Worm (Caenorhabditis elegans): ENCODE measurements around the gene srh-24.

The srh-24 gene

ce11 chrV:13963279-13963976, 2.6 kb upstream of the srh-24 start, which contains the start of gene sao-1:
Gene sao-1, plus strand, starts transcription at chrV:13963926.
- TF ChIP-seq nhr-80 (tag; optimal IDR thresholded peaks at IDR 0.05) (no peak), Y79H2A.3 (GFP tag; conservative IDR thresholded peaks at IDR 0.05) (0 out of 2 replicates have a peak, but pooled peaks have one; percentile 22)

DNA sequence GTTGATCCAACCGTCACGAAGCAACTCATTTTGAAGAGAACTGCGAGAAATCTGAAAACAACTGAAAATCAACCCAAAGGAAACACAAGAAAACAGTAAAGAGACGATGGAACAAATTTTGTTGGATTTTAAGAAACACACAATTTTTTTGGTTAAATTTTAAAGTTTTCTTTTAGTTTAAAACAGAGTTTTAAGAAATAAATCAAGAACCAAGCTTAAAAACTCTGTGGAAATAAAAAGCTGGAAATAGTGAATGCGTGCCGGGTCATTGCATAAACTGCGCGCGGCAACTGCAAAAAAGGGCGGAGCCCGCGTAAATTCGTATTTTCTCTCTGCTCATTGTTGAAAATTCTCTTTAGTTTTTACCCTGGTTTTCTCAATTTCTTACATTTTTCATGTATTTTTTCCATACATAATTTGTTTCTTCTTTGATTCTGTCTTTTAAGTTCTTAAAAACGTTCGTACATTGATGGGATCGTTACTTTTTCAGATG, 1.2 kb upstream of the srh-24 start, which contains the start of the genes algn-13 and R10D12.13:
Gene algn-13 (minus strand): TSS at position 51 of the 493 bp plus-strand sequence.
Gene R10D12.13 (plus strand): TSS at position 491 of the 493 bp plus-strand sequence.
- TF ChIP-seq nhr-179 (tag; optimal IDR thresholded peaks at IDR 0.05) (no peak), madf-6 (GFP tag; IDR thresholded peaks at IDR 0.05) (peak; percentile 93), dpff-1 (tag; optimal IDR thresholded peaks at IDR 0.05) (no peak), B0336.3 (GFP tag; IDR thresholded peaks at IDR 0.05) (peak; percentile 68), B0261.1 (tag; optimal IDR thresholded peaks at IDR 0.05) (no peak), bed-1 (GFP tag; IDR thresholded peaks at IDR 0.05) (no peak), ZK185.1 (tag; optimal IDR thresholded peaks at IDR 0.05; ENCODE audit: poor library complexity, severe bottlenecking) (peak; percentile 79), ztf-18 (tag; optimal IDR thresholded peaks at IDR 0.05) (peak; percentile 37), somi-1 (GFP tag; optimal IDR thresholded peaks at IDR 0.05) (no peak), ztf-28 (GFP tag; IDR thresholded peaks at IDR 0.05) (0 out of 2 replicates have a peak, but pooled peaks have one; percentile 34), cebp-2 (GFP tag; IDR thresholded peaks at IDR 0.05) (no peak), mel-28 (tag; optimal IDR thresholded peaks at IDR 0.05; ENCODE audit: borderline replicate concordance) (no peak), nhr-80 (tag; optimal IDR thresholded peaks at IDR 0.05) (peak; percentile 8), snpc-4 (GFP tag; optimal IDR thresholded peaks at IDR 0.05) (peak; percentile 65), snpc-4 (tag; optimal IDR thresholded peaks at IDR 0.05) (peak in 3 of 4 experiments; percentile 54 to 84 (median 57)), unc-130 (GFP tag; optimal IDR thresholded peaks at IDR 0.05) (peak; percentile 41), nfyb-1 (GFP tag; IDR thresholded peaks at IDR 0.05) (peak; percentile 37; the same call in 1 of the 2 replicates), akir-1 (GFP tag; optimal IDR thresholded peaks at IDR 0.05) (no peak), hsf-1 (GFP tag; IDR thresholded peaks at IDR 0.05) (peak; percentile 49; the same call in 1 of the 2 replicates), ztf-6 (GFP tag; IDR thresholded peaks at IDR 0.05) (no peak), ztf-25 (GFP tag; IDR thresholded peaks at IDR 0.05) (no peak), tlf-1 (GFP tag; optimal IDR thresholded peaks at IDR 0.05) (peak; percentile 41), F33H1.4 (GFP tag; IDR thresholded peaks at IDR 0.05) (peak; percentile 59), ceh-100 (GFP tag; IDR thresholded peaks at IDR 0.05) (peak; percentile 76), fkh-3 (tag; optimal IDR thresholded peaks at IDR 0.05) (no peak), efl-1 (GFP tag; optimal IDR thresholded peaks at IDR 0.05) (peak; percentile 89), attf-3 (GFP tag; conservative IDR thresholded peaks at IDR 0.05) (0 out of 2 replicates have a peak, but pooled peaks have one; percentile 21), lin-54 (GFP tag; optimal IDR thresholded peaks at IDR 0.05) (peak; percentile 69), F37B4.10 (GFP tag; IDR thresholded peaks at IDR 0.05) (no peak), aptf-3 (GFP tag; IDR thresholded peaks at IDR 0.05) (no peak), ekl-4 (GFP tag; IDR thresholded peaks at IDR 0.05) (peak; percentile 17; the same call in 1 of the 2 replicates), lag-1 (GFP tag; IDR thresholded peaks at IDR 0.05) (no peak), xnd-1 (tag; optimal IDR thresholded peaks at IDR 0.05) (peak; percentile 65), cebp-1 (GFP tag; IDR thresholded peaks at IDR 0.05) (no peak), cebp-1 (tag; optimal IDR thresholded peaks at IDR 0.05) (peak; percentile 65), ceh-27 (GFP tag; optimal IDR thresholded peaks at IDR 0.05) (peak; percentile 16), F52B5.7 (tag; optimal IDR thresholded peaks at IDR 0.05) (no peak), sdz-38 (tag; optimal IDR thresholded peaks at IDR 0.05) (no peak), lsl-1 (GFP tag; optimal IDR thresholded peaks at IDR 0.05) (peak; percentile 52), lin-26 (GFP tag; IDR thresholded peaks at IDR 0.05) (no peak), snpc-1.3 (tag; optimal IDR thresholded peaks at IDR 0.05; ENCODE audit: insufficient read depth) (peak; percentile 85), dpl-1 (GFP tag; optimal IDR thresholded peaks at IDR 0.05) (peak; percentile 51), hmg-20 (GFP tag; IDR thresholded peaks at IDR 0.05) (0 out of 2 replicates have a peak, but pooled peaks have one; percentile 7), him-1 (tag; optimal IDR thresholded peaks at IDR 0.05) (no peak)

Measured in whole organism, young adult.